Worm (Caenorhabditis elegans): ENCODE data around the gene C17H12.2.
A peak's percentile ranks its signal among the peaks of the same experiment; 100 is the strongest.

Gene C17H12.2

DNA sequence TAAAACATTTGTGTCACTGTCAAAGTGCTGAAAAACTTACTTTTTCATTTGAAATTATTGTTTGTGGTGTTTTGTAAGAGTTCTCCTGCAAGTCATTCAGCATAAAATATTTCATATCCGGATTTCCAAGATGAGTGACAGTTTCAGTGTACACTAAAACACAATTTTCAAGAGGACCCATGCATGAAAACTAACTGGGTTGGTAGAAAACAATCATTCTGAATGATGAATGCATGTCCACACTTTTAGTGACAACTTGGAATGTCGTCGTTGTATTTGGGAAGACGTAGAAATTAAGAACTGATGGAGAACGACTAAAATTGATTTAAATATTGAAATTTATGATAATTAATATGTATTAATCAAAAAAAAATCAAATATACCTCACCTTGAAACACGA is 31.4 kb upstream of the C17H12.2 start:
- TF ChIP-seq C08G9.2 (tag; optimal IDR thresholded peaks at IDR 0.05) (no peak), zip-5 (tag; optimal IDR thresholded peaks at IDR 0.05) (no peak), unc-55 (GFP tag; optimal IDR thresholded peaks at IDR 0.05) (no peak), ceh-34 (tag; optimal IDR thresholded peaks at IDR 0.05) (no peak), ceh-30 (tag; optimal IDR thresholded peaks at IDR 0.05) (no peak), odd-2 (tag; optimal IDR thresholded peaks at IDR 0.05) (no peak), pat-9 (tag; optimal IDR thresholded peaks at IDR 0.05) (no peak), fax-1 (tag; optimal IDR thresholded peaks at IDR 0.05) (no peak), elt-4 (tag; optimal IDR thresholded peaks at IDR 0.05) (no peak), hlh-13 (GFP tag; optimal IDR thresholded peaks at IDR 0.05) (no peak), elt-2 (tag; optimal IDR thresholded peaks at IDR 0.05) (no peak), fkh-6 (tag; optimal IDR thresholded peaks at IDR 0.05) (no peak), syd-9 (tag; optimal IDR thresholded peaks at IDR 0.05) (no peak), K02D7.2 (tag; optimal IDR thresholded peaks at IDR 0.05) (no peak), tbx-7 (tag; optimal IDR thresholded peaks at IDR 0.05) (no peak)

- TF ChIP-seq pag-3 (tag; optimal IDR thresholded peaks at IDR 0.05; ENCODE audit: borderline replicate concordance): no peak
- peak; percentile 76 for TF ChIP-seq elt-2 (tag; optimal IDR thresholded peaks at IDR 0.05)
Observed at ce11 chrIV:6818369-6818768, 28.1 kb upstream of the C17H12.2 start, which contains the start of gene C17H12.8. Gene C17H12.8, plus strand, starts transcription at chrIV:6818703.

DNA sequence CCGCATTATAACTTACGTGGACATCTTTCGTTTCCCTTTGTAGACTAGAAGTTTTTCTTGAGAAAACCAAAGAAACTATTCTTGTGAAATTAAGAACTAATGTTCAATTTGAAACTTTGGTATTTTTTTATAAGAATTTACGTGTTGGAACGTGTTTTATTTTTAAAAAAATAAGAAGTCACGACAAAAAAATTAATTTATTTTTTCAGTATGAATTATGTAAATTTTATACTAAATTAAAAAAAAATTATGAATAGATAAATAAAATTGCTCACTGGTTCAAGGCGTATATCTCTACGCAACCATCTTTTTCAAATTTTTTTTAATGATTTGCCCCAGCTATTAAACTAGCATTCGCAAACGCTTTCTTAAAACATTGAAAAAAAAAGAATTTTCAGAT is 27.3 kb upstream of the C17H12.2 start, which contains the start of gene C17H12.5:
Gene C17H12.5 (minus strand): TSS at position 101 of the 400 bp plus-strand sequence.
- TF ChIP-seq ztf-16 (tag; optimal IDR thresholded peaks at IDR 0.05): no peak
- TF ChIP-seq hlh-30 (tag; optimal IDR thresholded peaks at IDR 0.05; ENCODE audit: insufficient read depth): no peak
- TF ChIP-seq ceh-9 (tag; optimal IDR thresholded peaks at IDR 0.05): no peak
- no peak for TF ChIP-seq unc-55 (GFP tag; optimal IDR thresholded peaks at IDR 0.05)
- TF ChIP-seq nfya-1 (tag; optimal IDR thresholded peaks at IDR 0.05): no peak
- no peak for TF ChIP-seq ceh-19 (GFP tag; optimal IDR thresholded peaks at IDR 0.05)
- no peak for TF ChIP-seq pha-2 (tag; optimal IDR thresholded peaks at IDR 0.05)
- TF ChIP-seq ceh-2 (tag; optimal IDR thresholded peaks at IDR 0.05): no peak
- TF ChIP-seq unc-86 (tag; optimal IDR thresholded peaks at IDR 0.05): no peak

- TF ChIP-seq pax-1 (tag; optimal IDR thresholded peaks at IDR 0.05): no peak
- no peak for TF ChIP-seq mec-3 (tag; optimal IDR thresholded peaks at IDR 0.05; ENCODE audit: borderline replicate concordance)
- TF ChIP-seq npax-4 (tag; optimal IDR thresholded peaks at IDR 0.05): no peak
- no peak for TF ChIP-seq ceh-9 (tag; optimal IDR thresholded peaks at IDR 0.05)
- TF ChIP-seq fkh-6 (tag; optimal IDR thresholded peaks at IDR 0.05): no peak
- TF ChIP-seq ceh-6 (GFP tag; optimal IDR thresholded peaks at IDR 0.05): no peak
- TF ChIP-seq madf-2 (tag; optimal IDR thresholded peaks at IDR 0.05): no peak
- TF ChIP-seq F13H6.1 (tag; optimal IDR thresholded peaks at IDR 0.05): no peak
- TF ChIP-seq ceh-14 (tag; optimal IDR thresholded peaks at IDR 0.05): no peak
- no peak for TF ChIP-seq ceh-45 (GFP tag; IDR thresholded peaks at IDR 0.05)
- no peak for TF ChIP-seq hlh-8 (tag; optimal IDR thresholded peaks at IDR 0.05)
- TF ChIP-seq ceh-2 (tag; optimal IDR thresholded peaks at IDR 0.05): no peak
Observed at ce11 chrIV:6811808-6812207, 21.5 kb upstream of the C17H12.2 start, which contains the start of gene ceh-48. Gene ceh-48, plus strand, starts transcription at chrIV:6812108.

DNA sequence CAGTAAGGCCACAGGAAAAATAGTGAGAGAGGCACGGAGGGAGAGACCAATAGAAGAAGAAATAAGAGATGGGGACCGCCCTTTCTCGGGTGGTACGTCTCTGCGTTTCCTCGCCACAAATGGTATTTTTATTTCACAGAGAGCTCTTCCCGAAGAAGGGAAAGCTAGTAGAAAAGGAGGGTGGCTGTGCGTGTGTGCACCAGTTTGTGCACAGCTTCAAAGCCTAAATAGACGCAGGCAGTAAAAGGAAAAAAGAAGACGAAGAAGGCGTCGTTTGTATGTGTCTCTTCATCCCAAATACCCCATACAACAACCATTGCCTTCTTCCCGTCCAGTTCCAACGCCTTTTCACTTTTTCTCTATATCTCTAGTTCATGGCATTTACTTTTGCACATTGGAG is 19.5 kb upstream of the C17H12.2 start:
- TF ChIP-seq fkh-10 (GFP tag; optimal IDR thresholded peaks at IDR 0.05): peak; percentile 26
- peak; percentile 59 for TF ChIP-seq unc-42 (tag; optimal IDR thresholded peaks at IDR 0.05)
- no peak for TF ChIP-seq hlh-30 (tag; optimal IDR thresholded peaks at IDR 0.05; ENCODE audit: insufficient read depth)
- TF ChIP-seq sdc-2 (tag; optimal IDR thresholded peaks at IDR 0.05): peak; percentile 42
- TF ChIP-seq ceh-48 (tag; optimal IDR thresholded peaks at IDR 0.05): no peak
- TF ChIP-seq C08G9.2 (tag; optimal IDR thresholded peaks at IDR 0.05): peak; percentile 3
- TF ChIP-seq hlh-13 (GFP tag; optimal IDR thresholded peaks at IDR 0.05): no peak
- no peak for TF ChIP-seq pha-2 (tag; optimal IDR thresholded peaks at IDR 0.05)
- TF ChIP-seq syd-9 (tag; optimal IDR thresholded peaks at IDR 0.05): peak; percentile 52
- TF ChIP-seq ceh-14 (tag; optimal IDR thresholded peaks at IDR 0.05): peak; percentile 29
- peak; percentile 75 for TF ChIP-seq ceh-19 (GFP tag; optimal IDR thresholded peaks at IDR 0.05)
- TF ChIP-seq T23F11.4 (GFP tag; optimal IDR thresholded peaks at IDR 0.05): no peak
- TF ChIP-seq fax-1 (tag; optimal IDR thresholded peaks at IDR 0.05): no peak
- no peak for TF ChIP-seq pros-1 (tag; optimal IDR thresholded peaks at IDR 0.05)
- peak; percentile 68 for TF ChIP-seq ref-2 (tag; optimal IDR thresholded peaks at IDR 0.05)
- TF ChIP-seq ceh-34 (tag; optimal IDR thresholded peaks at IDR 0.05): peak; percentile 82
- peak; percentile 54 for TF ChIP-seq tbx-2 (tag; optimal IDR thresholded peaks at IDR 0.05)
- TF ChIP-seq ceh-31 (tag; optimal IDR thresholded peaks at IDR 0.05): peak; percentile 86
- peak; percentile 70 for TF ChIP-seq nfya-1 (tag; optimal IDR thresholded peaks at IDR 0.05)
- no peak for TF ChIP-seq rnt-1 (tag; optimal IDR thresholded peaks at IDR 0.05)
